Fruit fly (Drosophila melanogaster): Measurements from ENCODE around the gene ProtB.

Gene ProtB

DNA sequence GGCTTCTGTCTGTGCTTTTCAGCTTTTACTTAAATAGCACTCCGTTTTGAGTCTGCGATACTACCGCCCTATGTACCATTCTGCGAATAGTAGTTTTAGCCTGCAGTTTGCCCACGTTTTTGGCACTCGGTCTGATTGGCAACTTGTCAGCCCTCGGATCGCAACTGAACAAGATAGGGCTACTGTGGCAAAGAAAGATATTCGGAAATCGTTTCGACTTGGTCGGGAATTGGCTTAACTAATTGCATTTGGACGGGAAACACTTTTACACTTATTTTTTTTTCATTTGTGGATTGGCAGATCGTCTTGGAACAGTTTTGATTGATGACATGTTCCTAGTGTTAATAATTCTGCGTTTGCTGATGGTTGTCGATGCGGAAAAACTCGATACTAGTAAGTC is 41.5 kb downstream of the ProtB start, which contains the start of gene CG42682:
CG42682 (plus strand) TSS at position 301 of the 400 bp plus-strand sequence.
- TF ChIP-seq Eip78C (GFP tag) (no peak), acj6 (GFP tag; optimal IDR thresholded peaks at IDR 0.05) (no peak), CG8632 (GFP tag; optimal IDR thresholded peaks at IDR 0.05) (no peak), svp (GFP tag) (peak; percentile 47)
